Fruit fly (Drosophila melanogaster) whole organism, embryonic: ENCODE results near the gene CG6067.

Experiments
- Atf3 ChIP-seq: fragments of 200-800 bp; sonication (Bioruptor generic); optimal IDR thresholded peaks from 3 replicates; lab custom pipeline; 2016; ENCODE audit warnings: missing biosample characterization, missing genetic modification characterization
- B-H2 ChIP-seq: fragments of 200-800 bp; sonication (Bioruptor generic); optimal IDR thresholded peaks from 2 replicates; lab custom pipeline; 2018; ENCODE audit warnings: missing biosample characterization, mild to moderate bottlenecking, missing genetic modification characterization
- BEAF-32 ChIP-seq: fragments of 200-800 bp; sonication (Bioruptor generic); optimal IDR thresholded peaks from 3 replicates; lab custom pipeline; 2017; ENCODE audit warnings: missing biosample characterization, missing genetic modification characterization, mild to moderate bottlenecking, moderate library complexity, missing genetic modification reagents
- CG10267 ChIP-seq: fragments of 200-800 bp; sonication (Bioruptor generic); optimal IDR thresholded peaks from 2 replicates; lab custom pipeline; 2018; ENCODE audit warnings: missing biosample characterization, mild to moderate bottlenecking, missing genetic modification characterization, moderate library complexity
- CG12942 ChIP-seq: fragments of 200-800 bp; sonication (Bioruptor generic); optimal IDR thresholded peaks from 3 replicates; lab custom pipeline; 2016; ENCODE audit warnings: missing biosample characterization, missing genetic modification characterization
- CG14667 ChIP-seq: fragments of 200-800 bp; sonication (Bioruptor generic); IDR thresholded peaks from 2 replicates; pipeline ENCODE4 v1.3.6; 2022; ENCODE audit warnings: missing biosample characterization, missing genetic modification characterization
- CG15601 ChIP-seq: fragments of 200-800 bp; sonication (Bioruptor generic); optimal IDR thresholded peaks from 3 replicates; lab custom pipeline; 2019; ENCODE audit warnings: missing biosample characterization, mild to moderate bottlenecking, missing genetic modification characterization, moderate library complexity
- CG17186 ChIP-seq: fragments of 200-800 bp; sonication (Bioruptor generic); optimal IDR thresholded peaks from 3 replicates; lab custom pipeline; 2017; ENCODE audit warnings: missing biosample characterization, missing genetic modification reagents, missing genetic modification characterization
- CG17829 ChIP-seq: fragments of 200-800 bp; optimal IDR thresholded peaks from 2 replicates; lab custom pipeline; 2019; ENCODE audit warnings: missing biosample characterization, mild to moderate bottlenecking, missing genetic modification characterization, moderate library complexity
- CG2199 ChIP-seq: fragments of 200-800 bp; sonication (Bioruptor generic); IDR thresholded peaks from 3 replicates; pipeline ENCODE4 v1.3.6; 2022; ENCODE audit warnings: missing biosample characterization, missing genetic modification characterization
- CG30403 ChIP-seq: fragments of 200-800 bp; sonication (Bioruptor generic); optimal IDR thresholded peaks from 3 replicates; lab custom pipeline; 2016; ENCODE audit warnings: missing biosample characterization, missing genetic modification characterization
- CG33213 ChIP-seq: fragments of 200-800 bp; sonication (Bioruptor generic); optimal IDR thresholded peaks from 3 replicates; lab custom pipeline; 2016; ENCODE audit warnings: missing biosample characterization, missing genetic modification characterization
- CG4360 ChIP-seq: fragments of 200-800 bp; sonication (Bioruptor generic); IDR thresholded peaks from 2 replicates; pipeline ENCODE4 v1.3.6; 2022; ENCODE audit warnings: missing biosample characterization, missing genetic modification characterization
- CG4707 ChIP-seq: fragments of 200-800 bp; sonication (Bioruptor generic); optimal IDR thresholded peaks from 2 replicates; lab custom pipeline; 2018; ENCODE audit warnings: missing biosample characterization, mild to moderate bottlenecking, missing genetic modification characterization, moderate library complexity
- CG4854 ChIP-seq: fragments of 200-800 bp; sonication (Bioruptor generic); optimal IDR thresholded peaks from 2 replicates; lab custom pipeline; 2016; ENCODE audit warnings: missing biosample characterization, missing genetic modification characterization, inconsistent platforms
- CG6765 ChIP-seq: fragments of 200-800 bp; sonication (Bioruptor generic); optimal IDR thresholded peaks from 3 replicates; lab custom pipeline; 2017; ENCODE audit warnings: missing biosample characterization, mild to moderate bottlenecking, missing genetic modification characterization
- CG6813 ChIP-seq: fragments of 200-800 bp; sonication (Bioruptor generic); optimal IDR thresholded peaks from 2 replicates; lab custom pipeline; 2017; ENCODE audit warnings: missing biosample characterization, missing genetic modification characterization, mild to moderate bottlenecking, moderate library complexity, missing genetic modification reagents
- CG8388 ChIP-seq: fragments of 200-800 bp; sonication (Bioruptor generic); optimal IDR thresholded peaks from 2 replicates; lab custom pipeline; 2019; ENCODE audit warnings: missing biosample characterization, mild to moderate bottlenecking, missing genetic modification characterization, moderate library complexity
- CkIIα-i1 ChIP-seq: fragments of 200-800 bp; sonication (Bioruptor generic); IDR thresholded peaks from 2 replicates; pipeline ENCODE4 v1.3.6; 2022; ENCODE audit warnings: missing biosample characterization, missing genetic modification characterization
- Deaf1 ChIP-seq: fragments of 200-800 bp; optimal IDR thresholded peaks from 3 replicates; lab custom pipeline; 2019; ENCODE audit warnings: missing biosample characterization, mild to moderate bottlenecking, missing genetic modification characterization, moderate library complexity
- Dfd ChIP-seq, 2 experiments: fragments of >200 bp; optimal IDR thresholded peaks; 2 replicates each; lab custom pipeline; 2017; ENCODE audit warnings: missing biosample characterization in 2 of 2, missing genetic modification characterization in 2 of 2
- Dip3 ChIP-seq: fragments of 200-800 bp; sonication (Bioruptor generic); optimal IDR thresholded peaks from 3 replicates; lab custom pipeline; 2016; ENCODE audit warnings: missing biosample characterization, missing genetic modification characterization
- E2f2 ChIP-seq: fragments of 200-800 bp; sonication (Bioruptor generic); IDR thresholded peaks from 2 replicates; pipeline ENCODE4 v1.3.6; 2022; ENCODE audit warnings: missing biosample characterization, missing genetic modification characterization
- Fer1 ChIP-seq: fragments of 200-800 bp; sonication (Bioruptor generic); optimal IDR thresholded peaks from 2 replicates; lab custom pipeline; 2017; ENCODE audit warnings: missing biosample characterization, mild to moderate bottlenecking, missing genetic modification characterization
- Fer3 ChIP-seq: fragments of 200-800 bp; sonication (Bioruptor generic); optimal IDR thresholded peaks from 2 replicates; lab custom pipeline; 2018; ENCODE audit warnings: missing biosample characterization, mild to moderate bottlenecking, missing genetic modification characterization, moderate library complexity
- Gug ChIP-seq: fragments of 200-800 bp; sonication (Bioruptor generic); IDR thresholded peaks from 4 replicates; pipeline ENCODE4 v1.3.6; 2022; ENCODE audit warnings: missing biosample characterization, missing genetic modification characterization
- HHEX ChIP-seq: fragments of 200-800 bp; sonication (Bioruptor generic); optimal IDR thresholded peaks from 3 replicates; lab custom pipeline; 2017; ENCODE audit warnings: missing biosample characterization, mild to moderate bottlenecking, missing genetic modification characterization, missing genetic modification reagents
- Mad ChIP-seq: fragments of 200-800 bp; sonication (Bioruptor generic); optimal IDR thresholded peaks from 2 replicates; lab custom pipeline; 2016; ENCODE audit warnings: missing biosample characterization, missing genetic modification characterization
- Meics ChIP-seq: fragments of 200-800 bp; sonication (Bioruptor generic); optimal IDR thresholded peaks from 2 replicates; lab custom pipeline; 2017; ENCODE audit warnings: missing biosample characterization, mild to moderate bottlenecking, missing genetic modification characterization
- Nf-YC ChIP-seq: fragments of 200-800 bp; optimal IDR thresholded peaks from 3 replicates; lab custom pipeline; 2019; ENCODE audit warnings: missing biosample characterization, mild to moderate bottlenecking, missing genetic modification characterization, moderate library complexity
- Pdp1 ChIP-seq, 2 experiments: fragments of 200-800 bp; sonication (Bioruptor generic); optimal IDR thresholded peaks; 3 replicates each; lab custom pipeline; 2016; ENCODE audit warnings: missing biosample characterization in 2 of 2, missing genetic modification characterization in 2 of 2, mild to moderate bottlenecking in 1 of 2, moderate library complexity in 1 of 2
- Poxn ChIP-seq: fragments of 200-800 bp; sonication (Bioruptor generic); IDR thresholded peaks from 2 replicates; pipeline ENCODE4 v1.3.6; 2022; ENCODE audit warnings: missing biosample characterization, missing genetic modification characterization
- Stat92E ChIP-seq, 3 experiments: fragments of >200 bp in 2 of 3; fragments of 200-800 bp in 1 of 3; sonication (Bioruptor generic) in 1 of 3; optimal IDR thresholded peaks; 2 replicates each; lab custom pipeline; 2017 to 2019; ENCODE audit warnings: missing biosample characterization in 3 of 3, missing genetic modification characterization in 3 of 3, mild to moderate bottlenecking in 1 of 3, moderate library complexity in 1 of 3
- az2 ChIP-seq: fragments of 200-800 bp; sonication (Bioruptor generic); optimal IDR thresholded peaks from 3 replicates; lab custom pipeline; 2016; ENCODE audit warnings: missing biosample characterization, missing genetic modification characterization
- corto ChIP-seq: fragments of 200-800 bp; sonication (Bioruptor generic); optimal IDR thresholded peaks from 2 replicates; lab custom pipeline; 2016; ENCODE audit warnings: missing biosample characterization, mild to moderate bottlenecking, missing genetic modification characterization, moderate library complexity
- croc ChIP-seq: fragments of 200-800 bp; sonication (Bioruptor generic); conservative IDR thresholded peaks from 3 replicates; pipeline ENCODE4 v1.3.6; 2022; ENCODE audit warnings: missing biosample characterization, missing genetic modification characterization
- danr ChIP-seq: fragments of 200-800 bp; sonication (Bioruptor generic); IDR thresholded peaks from 2 replicates; pipeline ENCODE4 v1.3.6; 2022; ENCODE audit warnings: missing biosample characterization, missing genetic modification characterization
- dmrt11E ChIP-seq: fragments of 200-800 bp; sonication (Bioruptor generic); optimal IDR thresholded peaks from 3 replicates; lab custom pipeline; 2018; ENCODE audit warnings: missing biosample characterization, mild to moderate bottlenecking, missing genetic modification characterization, moderate library complexity
- emc ChIP-seq: fragments of 200-800 bp; sonication (Bioruptor generic); optimal IDR thresholded peaks from 2 replicates; lab custom pipeline; 2016; ENCODE audit warnings: missing biosample characterization, missing genetic modification characterization
- jumu ChIP-seq: fragments of 200-800 bp; sonication (Bioruptor generic); optimal IDR thresholded peaks from 3 replicates; lab custom pipeline; 2016; ENCODE audit warnings: missing biosample characterization, missing genetic modification characterization
- kni ChIP-seq: fragments of 200-800 bp; sonication (Bioruptor generic); optimal IDR thresholded peaks from 3 replicates; lab custom pipeline; 2017; ENCODE audit warnings: mild to moderate bottlenecking, missing biosample characterization, missing genetic modification reagents, missing genetic modification characterization
- mirr ChIP-seq: fragments of 200-800 bp; sonication (Bioruptor generic); optimal IDR thresholded peaks from 3 replicates; lab custom pipeline; 2018; ENCODE audit warnings: missing biosample characterization, mild to moderate bottlenecking, missing genetic modification characterization
- pum ChIP-seq: fragments of 200-800 bp; sonication (Bioruptor generic); optimal IDR thresholded peaks from 2 replicates; lab custom pipeline; 2016; ENCODE audit warnings: missing biosample characterization, missing genetic modification characterization
- repo ChIP-seq: fragments of 200-800 bp; sonication (Bioruptor generic); optimal IDR thresholded peaks from 2 replicates; lab custom pipeline; 2016; ENCODE audit warnings: missing biosample characterization, missing genetic modification characterization
- sisA ChIP-seq: fragments of 200-800 bp; sonication (Bioruptor generic); IDR thresholded peaks from 2 replicates; pipeline ENCODE4 v1.3.6; 2022; ENCODE audit warnings: missing biosample characterization, missing genetic modification characterization
- ssp ChIP-seq: fragments of 200-800 bp; sonication (Bioruptor generic); IDR thresholded peaks from 2 replicates; pipeline ENCODE4 v1.3.6; 2022; ENCODE audit warnings: missing biosample characterization, missing genetic modification characterization
- stc ChIP-seq: fragments of 200-800 bp; sonication (Bioruptor generic); IDR thresholded peaks from 2 replicates; pipeline ENCODE4 v1.3.6; 2022; ENCODE audit warnings: missing biosample characterization, missing genetic modification characterization
- twi ChIP-seq: fragments of 200-800 bp; optimal IDR thresholded peaks from 2 replicates; lab custom pipeline; 2019; ENCODE audit warnings: missing biosample characterization, mild to moderate bottlenecking, missing genetic modification characterization, moderate library complexity
- tx ChIP-seq: fragments of 200-800 bp; sonication (Bioruptor generic); optimal IDR thresholded peaks from 2 replicates; lab custom pipeline; 2016; ENCODE audit warnings: missing biosample characterization, missing genetic modification characterization
- vvl ChIP-seq: fragments of 200-800 bp; sonication (Bioruptor generic); IDR thresholded peaks from 2 replicates; pipeline ENCODE4 v1.3.6; 2022; ENCODE audit warnings: missing biosample characterization, missing genetic modification characterization

The CG6067 gene

DNA sequence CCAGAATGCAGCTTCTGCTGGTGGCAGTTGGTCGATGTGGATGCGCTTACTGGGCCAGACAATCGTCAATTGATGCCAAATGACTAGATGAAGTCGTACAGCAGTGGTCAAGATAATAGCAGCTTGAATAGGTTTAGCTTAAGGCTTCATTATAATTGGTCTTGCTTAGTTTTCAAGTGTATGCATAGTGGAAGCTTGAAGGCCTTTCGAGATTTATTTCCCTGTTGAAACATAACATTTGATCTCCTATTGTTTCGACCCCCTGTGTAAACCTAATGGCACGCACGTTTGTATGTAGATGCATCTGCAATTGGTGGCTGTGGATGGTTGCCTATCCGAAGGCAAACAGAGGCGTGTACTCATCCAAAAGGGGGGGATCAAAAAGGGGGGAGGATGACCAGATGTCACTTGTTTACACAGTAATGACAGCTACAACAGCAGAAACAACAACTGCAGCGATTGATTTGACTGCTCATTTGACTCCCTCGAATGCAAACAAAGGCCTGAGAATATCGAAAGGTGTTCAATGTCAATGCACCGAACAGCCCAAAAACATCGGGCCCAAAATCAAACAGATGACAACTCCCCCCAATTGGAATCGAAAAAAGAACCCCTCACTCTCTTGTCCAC lies 12.8 kb downstream of the CG6067 start (continued):
- TF ChIP-seq CG30403 (GFP tag; lab: Kevin White, UChicago) (peak; percentile 20), pum (peak; percentile 30), CG4854 (GFP tag; lab: Kevin White, UChicago) (no peak), CG4707 (GFP tag; lab: Kevin White, UChicago) (no peak), CG33213 (no peak), Fer3 (no peak), Dfd (GFP tag; optimal IDR thresholded peaks at IDR 0.05; lab: Kevin White, UChicago) (no peak), BEAF-32 (GFP tag; lab: Kevin White, UChicago) (no peak), CG8388 (peak; percentile 45), CG15601 (tag; lab: Kevin White, UChicago) (no peak), Deaf1 (tag; lab: Kevin White, UChicago) (no peak), croc (GFP tag; lab: Robert Waterston, UW) (no peak), CG6765 (GFP tag; lab: Kevin White, UChicago) (no peak), CG17186 (no peak), Gug (GFP tag; lab: Robert Waterston, UW) (no peak), Meics (GFP tag; lab: Kevin White, UChicago) (no peak), CG10267 (tag; lab: Kevin White, UChicago) (no peak), az2 (GFP tag; lab: Kevin White, UChicago) (peak; percentile 43), CG6813 (no peak), tx (GFP tag; lab: Kevin White, UChicago) (no peak), stc (GFP tag; lab: Robert Waterston, UW) (peak; percentile 54; the same call in 1 of the 2 replicates), mirr (GFP tag; lab: Kevin White, UChicago) (no peak), twi (tag; lab: Kevin White, UChicago) (peak; percentile 51), E2f2 (GFP tag; lab: Robert Waterston, UW) (no peak; the same call in 1 of the 2 replicates), emc (GFP tag; lab: Kevin White, UChicago) (no peak), vvl (GFP tag; lab: Robert Waterston, UW) (peak; percentile 74), HHEX (GFP tag; lab: Kevin White, UChicago) (no peak), ssp (GFP tag; lab: Robert Waterston, UW) (no peak), sisA (GFP tag; lab: Robert Waterston, UW) (peak; percentile 40; the same call in 1 of the 2 replicates), Poxn (GFP tag; lab: Robert Waterston, UW) (no peak), Atf3 (no peak), jumu (GFP tag; lab: Kevin White, UChicago) (peak; percentile 25), corto (GFP tag; lab: Kevin White, UChicago) (no peak), CkIIα-i1 (no peak), kni (GFP tag; lab: Kevin White, UChicago) (no peak), CG14667 (GFP tag; lab: Robert Waterston, UW) (no peak), dmrt11E (peak; percentile 53), repo (no peak), Stat92E (GFP tag; optimal IDR thresholded peaks at IDR 0.05; lab: Kevin White, UChicago) (no peak), Pdp1 (GFP tag; optimal IDR thresholded peaks at IDR 0.05; lab: Kevin White, UChicago) (no peak), danr (GFP tag; lab: Robert Waterston, UW) (no peak), Dip3 (GFP tag; lab: Kevin White, UChicago) (no peak), Mad (GFP tag; lab: Kevin White, UChicago) (no peak), CG4360 (GFP tag; lab: Robert Waterston, UW) (0 out of 2 replicates have a peak, but pooled peaks have one; percentile 26), CG2199 (GFP tag; lab: Robert Waterston, UW) (no peak), Nf-YC (tag; lab: Kevin White, UChicago) (no peak), CG12942 (GFP tag; lab: Kevin White, UChicago) (no peak), Fer1 (GFP tag; lab: Kevin White, UChicago) (no peak), CG17829 (peak; percentile 32), B-H2 (GFP tag; lab: Kevin White, UChicago) (no peak)
